Worm (Caenorhabditis elegans): ENCODE measurements around the gene C30G7.5.

ce11 chrV:14947022-14947421, 7.5 kb downstream of the C30G7.5 start, which contains the start of gene C30G7.4:
- TF ChIP-seq unc-55 (GFP tag; optimal IDR thresholded peaks at IDR 0.05) = no peak
- no peak for TF ChIP-seq pax-1 (tag; optimal IDR thresholded peaks at IDR 0.05)
- no peak for TF ChIP-seq ceh-9 (tag; optimal IDR thresholded peaks at IDR 0.05)
- no peak for TF ChIP-seq fkh-10 (GFP tag; optimal IDR thresholded peaks at IDR 0.05)
- no peak for TF ChIP-seq ceh-34 (tag; optimal IDR thresholded peaks at IDR 0.05)
- TF ChIP-seq ama-1 (optimal IDR thresholded peaks at IDR 0.05) = no peak
- TF ChIP-seq dve-1 (tag; optimal IDR thresholded peaks at IDR 0.05) = no peak
- no peak for TF ChIP-seq pha-4 (tag; optimal IDR thresholded peaks at IDR 0.05)
- TF ChIP-seq rnt-1 (tag; optimal IDR thresholded peaks at IDR 0.05) = no peak
- no peak for TF ChIP-seq F13H6.1 (tag; optimal IDR thresholded peaks at IDR 0.05)
- no peak for TF ChIP-seq ceh-14 (tag; optimal IDR thresholded peaks at IDR 0.05)
- no peak for TF ChIP-seq ceh-31 (tag; optimal IDR thresholded peaks at IDR 0.05)
- no peak for TF ChIP-seq elt-2 (tag; optimal IDR thresholded peaks at IDR 0.05)
